Worm (Caenorhabditis elegans) whole organism, young adult: Measurements from ENCODE around the gene rif-1.2.

Experiments used
- B0019.2 ChIP-seq: fragments of 200-800 bp; sonication (Bioruptor generic); conservative IDR thresholded peaks from 2 replicates; pipeline ENCODE4 v1.3.6; 2022; ENCODE audit warnings: missing genetic modification reagents, missing genetic modification characterization, missing compliant biosample characterization
- B0261.1 ChIP-seq: sonication (generic microtip); optimal IDR thresholded peaks from 2 replicates; lab custom pipeline; 2016; ENCODE audit warnings: mild to moderate bottlenecking, missing genetic modification characterization, moderate library complexity, missing compliant biosample characterization
- C06A6.2 ChIP-seq: fragments of 200-800 bp; sonication (Bioruptor generic); conservative IDR thresholded peaks from 2 replicates; pipeline ENCODE4 v1.3.6; 2022; ENCODE audit warnings: missing genetic modification characterization, missing compliant biosample characterization
- C17E4.6 ChIP-seq: fragments of 200-800 bp; sonication (Bioruptor generic); IDR thresholded peaks from 2 replicates; pipeline ENCODE4 v1.3.6; 2022; ENCODE audit warnings: missing genetic modification reagents, missing genetic modification characterization, missing compliant biosample characterization
- D2030.7 ChIP-seq: fragments of 200-800 bp; sonication (Bioruptor generic); IDR thresholded peaks from 2 replicates; pipeline ENCODE4 v1.3.6; 2022; ENCODE audit warnings: missing genetic modification reagents, missing genetic modification characterization, missing compliant biosample characterization
- F10E7.11 ChIP-seq: sonication (generic microtip); optimal IDR thresholded peaks from 2 replicates; lab custom pipeline; 2017; ENCODE audit warnings: mild to moderate bottlenecking, missing genetic modification characterization, moderate library complexity, missing compliant biosample characterization
- F22D6.2 ChIP-seq: sonication (generic microtip); optimal IDR thresholded peaks from 2 replicates; lab custom pipeline; 2016; ENCODE audit warnings: mild to moderate bottlenecking, missing genetic modification characterization, missing compliant biosample characterization
- F23B12.7 ChIP-seq: sonication (generic microtip); optimal IDR thresholded peaks from 2 replicates; lab custom pipeline; 2017; ENCODE audit warnings: missing genetic modification characterization, mild to moderate bottlenecking, missing compliant biosample characterization, antibody characterized with exemption, moderate library complexity; ENCODE audit not compliant: insufficient read depth
- F33H1.4 ChIP-seq: fragments of 200-800 bp; sonication (Bioruptor generic); IDR thresholded peaks from 2 replicates; pipeline ENCODE4 v1.3.6; 2022; ENCODE audit warnings: missing genetic modification reagents, missing genetic modification characterization, missing compliant biosample characterization
- F39B2.1 ChIP-seq: fragments of 200-800 bp; sonication (Bioruptor generic); IDR thresholded peaks from 2 replicates; pipeline ENCODE4 v1.3.6; 2022; ENCODE audit warnings: missing genetic modification reagents, missing genetic modification characterization, missing compliant biosample characterization
- Y53G8AR.9 ChIP-seq: fragments of 200-800 bp; sonication (Bioruptor generic); conservative IDR thresholded peaks from 2 replicates; pipeline ENCODE4 v1.3.6; 2022; ENCODE audit warnings: missing genetic modification reagents, missing genetic modification characterization, missing compliant biosample characterization
- Y56A3A.18 ChIP-seq: fragments of 200-800 bp; sonication (Bioruptor generic); IDR thresholded peaks from 2 replicates; pipeline ENCODE4 v1.3.6; 2022; ENCODE audit warnings: missing genetic modification reagents, missing genetic modification characterization, missing compliant biosample characterization
- Y67H2A.10 ChIP-seq: fragments of 200-800 bp; sonication (Bioruptor generic); conservative IDR thresholded peaks from 2 replicates; pipeline ENCODE4 v1.3.6; 2022; ENCODE audit warnings: missing genetic modification reagents, missing genetic modification characterization, missing compliant biosample characterization
- Y95B8A.8 ChIP-seq: fragments of 200-800 bp; sonication (Bioruptor generic); IDR thresholded peaks from 2 replicates; pipeline ENCODE4 v1.3.6; 2022; ENCODE audit warnings: missing genetic modification reagents, missing genetic modification characterization, missing compliant biosample characterization
- aptf-2 ChIP-seq: fragments of 200-800 bp; sonication (Bioruptor generic); conservative IDR thresholded peaks from 2 replicates; pipeline ENCODE4 v1.3.6; 2022; ENCODE audit warnings: missing genetic modification reagents, missing genetic modification characterization, missing compliant biosample characterization
- aptf-3 ChIP-seq: fragments of 200-800 bp; sonication (Bioruptor generic); IDR thresholded peaks from 2 replicates; pipeline ENCODE4 v1.3.6; 2022; ENCODE audit warnings: missing genetic modification characterization, missing compliant biosample characterization
- athp-1 ChIP-seq: sonication (generic microtip); optimal IDR thresholded peaks from 2 replicates; lab custom pipeline; 2017; ENCODE audit warnings: mild to moderate bottlenecking, missing genetic modification characterization, missing compliant biosample characterization
- attf-5 ChIP-seq: fragments of 200-800 bp; sonication (Bioruptor generic); optimal IDR thresholded peaks from 2 replicates; lab custom pipeline; 2018; ENCODE audit warnings: mild to moderate bottlenecking, missing genetic modification characterization, missing compliant biosample characterization
- bed-1 ChIP-seq: fragments of 200-800 bp; sonication (Bioruptor generic); IDR thresholded peaks from 2 replicates; pipeline ENCODE4 v1.3.6; 2022; ENCODE audit warnings: missing genetic modification reagents, missing genetic modification characterization, missing compliant biosample characterization
- ceh-40 ChIP-seq: fragments of 200-800 bp; sonication (Bioruptor generic); IDR thresholded peaks from 2 replicates; pipeline ENCODE4 v1.3.6; 2022; ENCODE audit warnings: missing genetic modification characterization, missing compliant biosample characterization
- dpff-1 ChIP-seq: sonication (generic microtip); optimal IDR thresholded peaks from 2 replicates; lab custom pipeline; 2017; ENCODE audit warnings: mild to moderate bottlenecking, missing genetic modification characterization, missing compliant biosample characterization
- egl-18 ChIP-seq: fragments of 200-800 bp; sonication (Bioruptor generic); IDR thresholded peaks from 2 replicates; pipeline ENCODE4 v1.3.6; 2022; ENCODE audit warnings: missing genetic modification reagents, missing genetic modification characterization, missing compliant biosample characterization
- gei-17 ChIP-seq: fragments of 200-800 bp; sonication (Bioruptor generic); optimal IDR thresholded peaks from 2 replicates; lab custom pipeline; 2018; ENCODE audit warnings: mild to moderate bottlenecking, missing genetic modification characterization, missing compliant biosample characterization
- hlh-26 ChIP-seq: fragments of 200-800 bp; sonication (Bioruptor generic); conservative IDR thresholded peaks from 2 replicates; pipeline ENCODE4 v1.3.6; 2022; ENCODE audit warnings: missing genetic modification reagents, missing genetic modification characterization, missing compliant biosample characterization
- hmg-1.2 ChIP-seq: fragments of 200-800 bp; sonication (Bioruptor generic); IDR thresholded peaks from 2 replicates; pipeline ENCODE4 v1.3.6; 2022; ENCODE audit warnings: missing genetic modification reagents, missing genetic modification characterization, missing compliant biosample characterization
- hrde-1 ChIP-seq: sonication (generic microtip); optimal IDR thresholded peaks from 2 replicates; lab custom pipeline; 2016; ENCODE audit warnings: missing genetic modification characterization, mild to moderate bottlenecking, missing compliant biosample characterization, moderate library complexity, missing genotype, missing genetic modification reagents, borderline replicate concordance
- lag-1 ChIP-seq: fragments of 200-800 bp; sonication (Bioruptor generic); IDR thresholded peaks from 2 replicates; pipeline ENCODE4 v1.3.6; 2022; ENCODE audit warnings: missing genetic modification reagents, missing genetic modification characterization, missing compliant biosample characterization
- let-526 ChIP-seq: fragments of 200-800 bp; sonication (Bioruptor generic); IDR thresholded peaks from 2 replicates; pipeline ENCODE4 v1.3.6; 2022; ENCODE audit warnings: missing genetic modification reagents, missing genetic modification characterization, missing compliant biosample characterization
- lin-26 ChIP-seq: fragments of 200-800 bp; sonication (Bioruptor generic); IDR thresholded peaks from 2 replicates; pipeline ENCODE4 v1.3.6; 2022; ENCODE audit warnings: missing genetic modification reagents, missing genetic modification characterization, missing compliant biosample characterization
- lin-40 ChIP-seq: sonication (generic microtip); optimal IDR thresholded peaks from 2 replicates; lab custom pipeline; 2016; ENCODE audit warnings: missing genetic modification characterization, mild to moderate bottlenecking, missing compliant biosample characterization, missing genotype, missing genetic modification reagents
- lsy-27 ChIP-seq: sonication (generic microtip); optimal IDR thresholded peaks from 2 replicates; lab custom pipeline; 2017; ENCODE audit warnings: missing genetic modification characterization, mild to moderate bottlenecking, missing compliant biosample characterization, antibody characterized with exemption, missing genotype, borderline replicate concordance; ENCODE audit not compliant: insufficient read depth
- madf-10 ChIP-seq: sonication (generic microtip); optimal IDR thresholded peaks from 2 replicates; lab custom pipeline; 2016; ENCODE audit warnings: mild to moderate bottlenecking, missing genetic modification characterization, missing compliant biosample characterization
- madf-6 ChIP-seq: fragments of 200-800 bp; sonication (Bioruptor generic); IDR thresholded peaks from 2 replicates; pipeline ENCODE4 v1.3.6; 2022; ENCODE audit warnings: missing genetic modification reagents, missing genetic modification characterization, missing compliant biosample characterization
- mes-4 ChIP-seq: sonication (generic microtip); optimal IDR thresholded peaks from 2 replicates; lab custom pipeline; 2016; ENCODE audit warnings: missing genotype, missing genetic modification characterization, missing compliant biosample characterization
- nfya-1 ChIP-seq: sonication (generic microtip); optimal IDR thresholded peaks from 2 replicates; lab custom pipeline; 2017; ENCODE audit warnings: antibody characterized with exemption, missing compliant biosample characterization, missing genetic modification characterization, borderline replicate concordance; ENCODE audit not compliant: insufficient read depth
- nfyb-1 ChIP-seq: fragments of 200-800 bp; sonication (Bioruptor generic); IDR thresholded peaks from 2 replicates; pipeline ENCODE4 v1.3.6; 2022; ENCODE audit warnings: missing genetic modification reagents, missing genetic modification characterization, missing compliant biosample characterization
- nhr-80 ChIP-seq: sonication (generic microtip); optimal IDR thresholded peaks from 2 replicates; lab custom pipeline; 2016; ENCODE audit warnings: missing genetic modification characterization, missing compliant biosample characterization
- pbrm-1 ChIP-seq: fragments of 200-800 bp; sonication (Bioruptor generic); IDR thresholded peaks from 2 replicates; pipeline ENCODE4 v1.3.6; 2022; ENCODE audit warnings: missing genetic modification reagents, missing genetic modification characterization, missing compliant biosample characterization
- pha-4 ChIP-seq: fragments of 150-350 bp; sonication (generic microtip); optimal IDR thresholded peaks from 2 replicates; lab custom pipeline; 2014; ENCODE audit warnings: missing biosample characterization, missing genetic modification reagents, missing genetic modification characterization
- rcor-1 ChIP-seq: fragments of 200-800 bp; sonication (Bioruptor generic); IDR thresholded peaks from 2 replicates; pipeline ENCODE4 v1.3.6; 2022; ENCODE audit warnings: missing genetic modification reagents, missing genetic modification characterization, missing compliant biosample characterization
- snpc-1.3 ChIP-seq: sonication (generic microtip); optimal IDR thresholded peaks from 2 replicates; lab custom pipeline; 2017; ENCODE audit warnings: missing genetic modification characterization, mild to moderate bottlenecking, missing compliant biosample characterization, antibody characterized with exemption, moderate library complexity, missing genotype, missing genetic modification reagents; ENCODE audit not compliant: insufficient read depth
- sptf-2 ChIP-seq: fragments of 200-800 bp; sonication (Bioruptor generic); optimal IDR thresholded peaks from 2 replicates; lab custom pipeline; 2018; ENCODE audit warnings: mild to moderate bottlenecking, missing genetic modification characterization, missing compliant biosample characterization
- tbp1 ChIP-seq: fragments of 200-800 bp; sonication (Bioruptor generic); optimal IDR thresholded peaks from 2 replicates; lab custom pipeline; 2018; ENCODE audit warnings: mild to moderate bottlenecking, missing genetic modification characterization, missing compliant biosample characterization
- unc-62 ChIP-seq: fragments of 150-350 bp; optimal IDR thresholded peaks from 2 replicates; lab custom pipeline; 2014; ENCODE audit warnings: missing biosample characterization, missing genetic modification reagents, missing genetic modification characterization
- xnd-1 ChIP-seq: sonication (generic microtip); optimal IDR thresholded peaks from 2 replicates; lab custom pipeline; 2016; ENCODE audit warnings: missing genotype, missing genetic modification reagents, missing genetic modification characterization, missing compliant biosample characterization
- zfh-2 ChIP-seq: fragments of 200-800 bp; sonication (Bioruptor generic); conservative IDR thresholded peaks from 2 replicates; pipeline ENCODE4 v1.3.6; 2022; ENCODE audit warnings: missing genetic modification reagents, missing genetic modification characterization, missing compliant biosample characterization
- zim-3 ChIP-seq: sonication (generic microtip); optimal IDR thresholded peaks from 2 replicates; lab custom pipeline; 2017; ENCODE audit warnings: mild to moderate bottlenecking, missing genetic modification characterization, moderate library complexity, missing compliant biosample characterization
- ztf-22 ChIP-seq: fragments of 200-800 bp; sonication (Bioruptor generic); optimal IDR thresholded peaks from 2 replicates; lab custom pipeline; 2018; ENCODE audit warnings: mild to moderate bottlenecking, missing genetic modification characterization, moderate library complexity, missing compliant biosample characterization

The rif-1.2 gene

DNA sequence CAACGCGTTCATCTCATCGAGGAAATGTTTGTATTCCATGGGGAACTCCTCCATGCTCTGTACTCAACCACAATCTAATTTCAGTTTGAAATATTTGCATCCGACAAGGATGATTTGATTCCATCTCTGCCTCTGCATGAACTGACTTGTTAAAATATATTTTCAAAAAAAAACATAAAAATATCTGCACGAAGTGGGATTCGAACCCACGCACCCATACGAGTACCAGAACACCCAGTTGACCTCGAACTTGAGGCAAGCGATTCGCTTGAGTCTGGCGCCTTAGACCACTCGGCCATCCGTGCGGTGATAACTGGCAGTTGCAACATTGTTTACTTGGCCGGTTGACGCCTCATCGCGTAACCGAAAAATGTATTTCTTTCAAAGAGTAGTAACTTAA, 23.4 kb downstream of the rif-1.2 start (continued):
- peak; percentile 94 for TF ChIP-seq tbp1 (GFP tag; lab: Kevin White, UChicago)
- no peak for TF ChIP-seq pha-4 (tag; lab: Kevin White, UChicago)
- 0 out of 2 replicates have a peak, but pooled peaks have one; percentile 51 for TF ChIP-seq Y95B8A.8 (GFP tag; lab: Robert Waterston, UW)
- no peak for TF ChIP-seq mes-4 (tag; lab: Kevin White, UChicago)
- 0 out of 2 replicates have a peak, but pooled peaks have one; percentile 7 for TF ChIP-seq B0019.2 (GFP tag; lab: Robert Waterston, UW)
- peak; percentile 76 for TF ChIP-seq Y56A3A.18 (GFP tag; lab: Robert Waterston, UW)
- TF ChIP-seq F10E7.11 (tag; lab: Kevin White, UChicago), result no peak
- no peak for TF ChIP-seq sptf-2 (GFP tag; lab: Kevin White, UChicago)
- TF ChIP-seq xnd-1 (tag; lab: Kevin White, UChicago), result no peak
- no peak for TF ChIP-seq Y67H2A.10 (GFP tag; lab: Robert Waterston, UW)
- TF ChIP-seq nfyb-1 (GFP tag; lab: Robert Waterston, UW), result peak; percentile 73
- TF ChIP-seq nfya-1, result no peak
- peak; percentile 51; the same call in 1 of the 2 replicates for TF ChIP-seq let-526 (GFP tag; lab: Robert Waterston, UW)
- TF ChIP-seq F39B2.1 (GFP tag; lab: Robert Waterston, UW), result no peak
- TF ChIP-seq attf-5 (GFP tag; lab: Kevin White, UChicago), result peak; percentile 48
- TF ChIP-seq B0261.1 (tag; lab: Kevin White, UChicago), result peak; percentile 93
- peak; percentile 41 for TF ChIP-seq madf-10
- TF ChIP-seq aptf-2, result no peak
- TF ChIP-seq zim-3 (tag; lab: Kevin White, UChicago), result no peak
- peak; percentile 72 for TF ChIP-seq rcor-1 (GFP tag; lab: Robert Waterston, UW)
- peak; percentile 93 for TF ChIP-seq D2030.7 (GFP tag; lab: Robert Waterston, UW)
- peak; percentile 49 for TF ChIP-seq nhr-80
- TF ChIP-seq snpc-1.3 (tag; lab: Kevin White, UChicago), result peak; percentile 81
- TF ChIP-seq C06A6.2 (GFP tag; lab: Robert Waterston, UW), result no peak
- TF ChIP-seq athp-1 (tag; lab: Kevin White, UChicago), result peak; percentile 54
- no peak for TF ChIP-seq F23B12.7 (tag; lab: Kevin White, UChicago)
- TF ChIP-seq aptf-3 (GFP tag; lab: Robert Waterston, UW), result no peak
- peak; percentile 15 for TF ChIP-seq ztf-22 (GFP tag; lab: Kevin White, UChicago)
- no peak for TF ChIP-seq gei-17 (GFP tag; lab: Kevin White, UChicago)
- TF ChIP-seq lag-1 (GFP tag; lab: Robert Waterston, UW), result no peak
- peak; percentile 61 for TF ChIP-seq hrde-1
- no peak for TF ChIP-seq hlh-26 (GFP tag; lab: Robert Waterston, UW)
- TF ChIP-seq lsy-27 (tag; lab: Kevin White, UChicago), result no peak
- no peak for TF ChIP-seq F33H1.4 (GFP tag; lab: Robert Waterston, UW)
- no peak for TF ChIP-seq bed-1 (GFP tag; lab: Robert Waterston, UW)
- no peak for TF ChIP-seq F22D6.2 (tag; lab: Kevin White, UChicago)
- peak; percentile 83 for TF ChIP-seq lin-26 (GFP tag; lab: Robert Waterston, UW)
- TF ChIP-seq pbrm-1 (GFP tag; lab: Robert Waterston, UW), result peak; percentile 88
- TF ChIP-seq madf-6 (GFP tag; lab: Robert Waterston, UW), result 0 out of 2 replicates have a peak, but pooled peaks have one; percentile 49
- no peak for TF ChIP-seq C17E4.6 (GFP tag; lab: Robert Waterston, UW)
- peak; percentile 60 for TF ChIP-seq lin-40 (tag; lab: Kevin White, UChicago)
- TF ChIP-seq dpff-1 (tag; lab: Kevin White, UChicago), result no peak
- TF ChIP-seq unc-62, result no peak
- no peak for TF ChIP-seq egl-18 (GFP tag; lab: Robert Waterston, UW)
- TF ChIP-seq zfh-2 (GFP tag; lab: Robert Waterston, UW), result no peak
- no peak for TF ChIP-seq Y53G8AR.9 (GFP tag; lab: Robert Waterston, UW)
- 0 out of 2 replicates have a peak, but pooled peaks have one; percentile 38 for TF ChIP-seq ceh-40 (GFP tag; lab: Robert Waterston, UW)
- peak; percentile 69 for TF ChIP-seq hmg-1.2 (GFP tag; lab: Robert Waterston, UW)
